Fruit fly (Drosophila melanogaster): Measurements from ENCODE around the gene CG17672.

Gene CG17672

DNA sequence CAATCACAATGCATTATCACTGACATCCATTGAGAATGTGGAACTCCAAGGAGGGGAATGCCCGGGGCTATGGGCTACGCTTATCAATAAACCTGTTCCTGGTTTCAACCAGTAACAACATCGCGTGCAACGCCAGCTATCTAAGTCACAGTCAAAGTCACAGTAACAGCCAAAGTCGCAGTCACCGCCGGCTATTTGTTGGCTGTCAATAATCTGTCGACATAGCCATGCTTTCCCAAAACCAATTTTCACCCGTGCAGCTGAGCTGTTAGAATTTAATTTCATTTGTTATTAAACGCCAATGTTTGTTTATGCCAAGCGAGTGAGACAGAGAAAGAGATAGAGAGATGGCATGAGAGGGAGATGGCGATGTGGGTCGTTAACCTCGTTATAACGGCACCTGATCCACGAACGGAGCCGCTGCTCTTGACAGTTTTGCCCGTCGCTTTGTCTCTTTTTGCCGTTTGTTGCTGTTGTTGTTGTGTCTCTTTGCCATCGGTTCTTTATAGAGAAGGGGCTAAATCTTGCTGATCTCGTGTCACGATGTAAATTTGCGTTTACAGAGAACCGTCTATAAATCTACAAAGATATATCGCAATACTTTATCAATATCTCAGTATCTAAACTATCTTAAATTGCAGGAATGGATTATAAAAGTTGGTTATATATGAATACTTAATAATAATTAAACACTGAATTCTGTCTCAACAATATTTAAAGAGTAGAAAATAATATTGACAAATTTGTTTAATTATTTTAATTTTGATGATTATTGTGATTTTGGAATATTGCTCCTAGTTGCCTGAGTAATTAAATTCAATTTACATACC is 3.5 kb downstream of the CG17672 start (continued):
- TF ChIP-seq CG4707 (GFP tag; optimal IDR thresholded peaks at IDR 0.05) (peak; percentile 59), toy (GFP tag; IDR thresholded peaks at IDR 0.05) (no peak), HLHmδ (GFP tag; optimal IDR thresholded peaks at IDR 0.05) (peak; percentile 63), Hr3 (GFP tag; optimal IDR thresholded peaks at IDR 0.05) (peak; percentile 16), CG9797 (GFP tag; optimal IDR thresholded peaks at IDR 0.05) (no peak), scrt (GFP tag; optimal IDR thresholded peaks at IDR 0.05) (no peak), tll (GFP tag; optimal IDR thresholded peaks at IDR 0.05) (peak in 1 of 2 experiments; percentile 30), CG17568 (GFP tag; optimal IDR thresholded peaks at IDR 0.05) (no peak), Dp (GFP tag; optimal IDR thresholded peaks at IDR 0.05) (no peak), wdn (GFP tag; IDR thresholded peaks at IDR 0.05) (no peak), fd102C (GFP tag; optimal IDR thresholded peaks at IDR 0.05) (no peak), CG12155 (GFP tag; optimal IDR thresholded peaks at IDR 0.05) (no peak), exex (tag; optimal IDR thresholded peaks at IDR 0.05) (no peak), CG4424 (GFP tag; optimal IDR thresholded peaks at IDR 0.05) (peak; percentile 22), CG30403 (GFP tag; optimal IDR thresholded peaks at IDR 0.05) (peak; percentile 15), CG18619 (GFP tag; optimal IDR thresholded peaks at IDR 0.05) (no peak), Dref (GFP tag; IDR thresholded peaks at IDR 0.05) (no peak), kay (GFP tag; optimal IDR thresholded peaks at IDR 0.05) (no peak), Dip2 (GFP tag; IDR thresholded peaks at IDR 0.05) (no peak), CG43689 (GFP tag; IDR thresholded peaks at IDR 0.05) (0 out of 2 replicates have a peak, but pooled peaks have one; percentile 3), tap (tag; optimal IDR thresholded peaks at IDR 0.05) (no peak), Ssrp (tag; optimal IDR thresholded peaks at IDR 0.05) (no peak), lmd (GFP tag; IDR thresholded peaks at IDR 0.05) (no peak), ERR (GFP tag; optimal IDR thresholded peaks at IDR 0.05) (no peak), PHDP (tag; optimal IDR thresholded peaks at IDR 0.05) (no peak), jigr1 (GFP tag; IDR thresholded peaks at IDR 0.05) (no peak), CG33213 (GFP tag; optimal IDR thresholded peaks at IDR 0.05) (no peak), CG3847 (GFP tag; IDR thresholded peaks at IDR 0.05) (no peak), Mad (GFP tag; optimal IDR thresholded peaks at IDR 0.05) (no peak), run (tag; optimal IDR thresholded peaks at IDR 0.05) (no peak), knrl (GFP tag; IDR thresholded peaks at IDR 0.05; ENCODE audit: partially characterized antibody) (peak; percentile 29; the same call in 1 of the 3 replicates), croc (GFP tag; conservative IDR thresholded peaks at IDR 0.05) (no peak), Ets97D (GFP tag; optimal IDR thresholded peaks at IDR 0.05) (no peak), Bteb2 (GFP tag; optimal IDR thresholded peaks at IDR 0.05) (no peak), CG8290 (GFP tag; optimal IDR thresholded peaks at IDR 0.05) (no peak), CG8290 (tag; optimal IDR thresholded peaks at IDR 0.05) (peak in 1 of 2 experiments; percentile 61), HHEX (GFP tag; optimal IDR thresholded peaks at IDR 0.05) (no peak), BEAF-32 (GFP tag; optimal IDR thresholded peaks at IDR 0.05) (peak; percentile 64), CG4282 (GFP tag; optimal IDR thresholded peaks at IDR 0.05) (no peak), pita (GFP tag; optimal IDR thresholded peaks at IDR 0.05) (no peak), Rfx (GFP tag; IDR thresholded peaks at IDR 0.05) (no peak), luna (GFP tag; optimal IDR thresholded peaks at IDR 0.05) (no peak), Vsx1 (GFP tag; optimal IDR thresholded peaks at IDR 0.05) (no peak), CG3407 (GFP tag; optimal IDR thresholded peaks at IDR 0.05) (peak; percentile 60), CG4730 (GFP tag; IDR thresholded peaks at IDR 0.05) (no peak), klu (GFP tag; IDR thresholded peaks at IDR 0.05) (no peak), CG7745 (tag; optimal IDR thresholded peaks at IDR 0.05) (peak; percentile 69), Chrac-16 (GFP tag; optimal IDR thresholded peaks at IDR 0.05) (peak; percentile 6), CG16813 (GFP tag; IDR thresholded peaks at IDR 0.05; ENCODE audit: partially characterized antibody) (peak; percentile 60; the same call in 2 of the 3 replicates)

All from whole organism, embryonic.